Worm (Caenorhabditis elegans) whole organism, L2 larva: ENCODE data around the gene T16G12.12.

Experiments used
- ceh-82 ChIP-seq: fragments of 150-350 bp; optimal IDR thresholded peaks from 2 replicates; lab custom pipeline; 2014; ENCODE audit warnings: missing biosample characterization, missing genetic modification characterization
- fos-1 ChIP-seq: fragments of 150-350 bp; optimal IDR thresholded peaks from 2 replicates; lab custom pipeline; 2014; ENCODE audit warnings: missing biosample characterization, missing genetic modification characterization
- mbf-1 ChIP-seq: sonication (generic microtip); optimal IDR thresholded peaks from 2 replicates; lab custom pipeline; 2017; ENCODE audit warnings: missing biosample characterization, missing genetic modification characterization
- nhr-25 ChIP-seq: fragments of 150-350 bp; sonication (generic microtip); optimal IDR thresholded peaks from 3 replicates; lab custom pipeline; 2014; ENCODE audit warnings: missing biosample characterization, missing genetic modification characterization
- nhr-77 ChIP-seq: fragments of 150-350 bp; optimal IDR thresholded peaks from 2 replicates; lab custom pipeline; 2014; ENCODE audit warnings: missing biosample characterization, missing genetic modification characterization
- sem-4 ChIP-seq: fragments of 150-350 bp; optimal IDR thresholded peaks from 2 replicates; lab custom pipeline; 2014; ENCODE audit warnings: missing biosample characterization, missing genetic modification reagents, missing genetic modification characterization
- snpc-4 ChIP-seq: fragments of 150-350 bp; optimal IDR thresholded peaks from 2 replicates; lab custom pipeline; 2014; ENCODE audit warnings: missing biosample characterization, missing genetic modification characterization
- unc-62 ChIP-seq: fragments of 150-350 bp; optimal IDR thresholded peaks from 2 replicates; lab custom pipeline; 2014; ENCODE audit warnings: missing biosample characterization, missing genetic modification reagents, missing genetic modification characterization

ce11 chrIII:10030549-10030948 is 22.9 kb upstream of the T16G12.12 start, which contains the start of gene M04D8.4:
- TF ChIP-seq fos-1 (tag; lab: Kevin White, UChicago), result no peak
- TF ChIP-seq ceh-82 (tag; lab: Kevin White, UChicago), result no peak
- TF ChIP-seq unc-62 (GFP tag; lab: Kevin White, UChicago), result no peak
- TF ChIP-seq nhr-25, result no peak
- TF ChIP-seq mbf-1, result no peak
- TF ChIP-seq nhr-77 (tag; lab: Kevin White, UChicago), result no peak
- TF ChIP-seq snpc-4 (tag; lab: Kevin White, UChicago), result no peak
- TF ChIP-seq sem-4 (tag; lab: Kevin White, UChicago), result no peak
